Fruit fly (Drosophila melanogaster): Measurements from ENCODE around the gene RasGAP1.
A peak's percentile ranks its signal among the peaks of the same experiment; 100 is the strongest.

RasGAP1 gene

DNA sequence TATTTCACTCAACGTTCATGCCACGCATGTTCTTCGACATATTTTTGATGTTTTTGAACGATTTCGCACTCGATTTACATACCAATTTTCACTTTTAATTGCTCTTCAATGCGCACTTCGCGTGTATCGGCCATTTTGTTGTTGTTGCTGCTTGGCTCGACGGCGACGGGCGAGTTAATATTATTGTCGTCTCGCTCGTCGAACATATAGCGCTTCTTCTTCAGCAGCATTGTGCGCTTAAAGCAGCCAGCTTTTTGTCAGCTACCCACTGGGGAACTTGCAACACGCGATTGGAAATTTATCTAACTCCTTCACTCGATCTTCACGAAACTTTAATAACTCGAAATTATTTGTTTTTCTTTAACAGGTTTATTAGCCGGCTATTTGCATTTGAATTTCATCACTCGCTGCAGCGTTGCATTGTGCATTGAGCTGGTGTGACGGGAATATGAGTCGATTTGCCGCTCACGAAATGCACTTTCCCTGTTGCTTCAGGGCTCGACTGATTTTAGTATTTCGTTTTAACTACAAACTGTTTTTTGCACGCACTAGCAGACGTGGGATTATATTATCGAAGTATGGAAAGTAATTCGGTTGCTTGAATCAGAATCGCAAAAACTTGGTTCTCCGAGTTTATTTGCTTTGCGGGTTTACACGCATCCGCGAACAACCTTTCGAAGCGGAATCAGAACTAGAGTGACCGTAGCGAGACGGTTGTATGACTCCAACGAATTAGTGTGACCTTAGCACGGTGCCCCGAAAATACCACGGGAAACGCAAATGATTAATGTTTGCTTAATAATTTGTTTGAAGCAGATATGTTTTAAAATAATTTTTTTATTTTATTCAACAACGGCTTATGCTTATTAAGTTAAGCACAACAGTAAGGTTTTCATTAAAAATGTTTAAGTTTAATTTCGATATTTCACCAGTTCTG lies at the start of gene RasGAP1:
RasGAP1 (minus strand) TSS at position 703 of the 937 bp plus-strand sequence.
- no peak for TF ChIP-seq noc (tag; optimal IDR thresholded peaks at IDR 0.05)

DNA sequence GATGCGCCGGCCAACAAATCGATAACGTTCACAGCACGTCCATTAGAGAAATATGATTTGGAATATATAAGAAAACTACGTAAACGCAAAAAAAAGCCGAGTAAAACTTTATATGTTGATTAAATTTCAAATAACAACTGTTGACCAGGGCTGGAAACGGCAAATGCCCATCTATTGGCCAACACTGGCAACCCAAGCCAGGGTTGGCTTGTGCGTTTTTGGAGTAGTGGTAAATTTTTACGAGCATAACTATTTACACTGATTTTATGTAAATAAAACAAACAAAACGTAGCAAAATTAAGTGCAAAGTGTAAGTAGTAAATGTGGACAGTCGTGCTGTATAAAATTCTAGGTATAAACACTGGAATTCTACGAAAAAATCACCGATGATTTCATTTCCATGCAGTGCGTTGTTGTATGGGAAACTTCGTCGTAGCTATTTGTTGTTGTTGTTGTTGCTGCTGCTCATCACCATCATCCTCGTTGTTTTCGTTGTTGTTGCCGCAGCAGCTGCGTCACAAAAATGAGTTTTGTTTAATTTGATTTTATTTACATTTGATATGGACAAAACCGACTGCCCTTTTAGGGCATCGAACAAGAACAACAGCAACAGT lies 44.1 kb upstream of the RasGAP1 start, which contains the start of gene nudE:
nudE (plus strand) TSS at position 196 of the 614 bp plus-strand sequence.
- TF ChIP-seq noc (tag; optimal IDR thresholded peaks at IDR 0.05) = peak; percentile 11

DNA sequence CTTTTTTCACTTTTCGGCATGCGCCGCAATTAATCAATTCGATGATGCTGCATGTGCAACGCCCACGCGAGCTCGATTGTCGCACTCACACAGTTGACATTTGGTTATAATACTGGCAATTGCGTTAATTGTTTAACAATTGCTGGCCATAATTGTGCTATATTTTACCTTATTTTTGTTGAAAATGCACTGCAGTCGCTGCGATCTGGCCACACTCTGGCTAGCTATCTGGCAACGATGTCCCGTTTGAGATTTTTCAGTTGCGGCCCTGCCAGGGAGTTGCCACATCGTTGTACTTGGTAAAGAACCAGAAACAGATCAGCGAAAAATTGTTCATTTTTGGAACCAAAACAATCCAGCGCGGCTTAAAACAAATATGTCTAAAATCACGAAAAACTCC lies 43.3 kb upstream of the RasGAP1 start, which contains the start of the genes CG6707 and CG46387:
CG6707 (minus strand) TSS at position 221 of the 400 bp plus-strand sequence.
CG46387 (plus strand) TSS at position 272 of the 400 bp plus-strand sequence.
- no peak for TF ChIP-seq noc (tag; optimal IDR thresholded peaks at IDR 0.05)

DNA sequence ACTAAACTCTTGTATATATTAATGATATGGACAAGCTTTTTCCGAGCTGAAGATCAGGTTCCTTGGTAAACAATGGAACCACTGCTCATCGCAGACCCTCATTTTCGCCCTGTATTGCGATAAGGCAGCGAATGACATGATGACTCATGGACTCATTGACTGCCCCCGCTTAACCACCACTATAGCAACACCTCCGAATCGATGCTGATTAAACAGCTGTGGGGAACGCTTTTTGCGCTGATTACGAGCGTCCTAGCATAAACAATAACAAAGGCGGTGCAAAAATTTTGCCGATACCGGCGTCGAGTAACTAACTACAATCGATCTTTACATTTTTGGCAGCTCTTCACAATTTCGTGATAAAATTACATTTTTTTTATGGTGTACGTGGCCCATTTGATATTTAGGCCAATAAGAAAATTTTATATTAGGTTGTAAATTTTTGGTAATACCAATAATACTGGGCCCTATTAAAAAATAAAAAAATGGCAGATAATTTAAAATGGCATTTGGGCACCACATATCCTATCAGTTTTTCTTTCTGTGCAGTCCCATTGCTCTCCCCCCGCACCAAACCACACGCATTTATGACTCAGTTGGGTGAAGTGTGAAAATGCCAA lies 42.2 kb upstream of the RasGAP1 start:
- peak; percentile 58 for TF ChIP-seq noc (tag; optimal IDR thresholded peaks at IDR 0.05)

DNA sequence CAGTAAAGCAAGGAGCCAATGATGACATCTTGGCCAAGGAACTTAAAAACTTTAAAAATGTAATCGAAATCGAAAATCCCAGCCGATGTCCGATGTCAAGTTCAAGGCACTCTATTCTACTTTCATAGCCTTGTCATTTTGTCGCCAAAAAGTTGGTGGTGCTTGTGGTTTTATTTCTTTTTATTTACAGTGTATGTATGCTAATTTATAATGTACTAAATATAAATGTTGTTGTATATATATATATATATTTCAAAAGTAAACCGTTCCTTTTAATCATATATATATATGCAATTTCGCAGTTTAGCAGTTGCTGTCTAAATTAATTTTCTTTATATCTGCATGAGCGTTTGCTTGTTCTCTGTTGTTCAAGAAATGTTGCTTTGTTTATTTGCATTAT lies 39.6 kb upstream of the RasGAP1 start, which contains the start of the genes CG6709 and Hez:
CG6709 (minus strand) TSS at position 101 of the 400 bp plus-strand sequence.
Hez (minus strand) TSS at position 101 of the 400 bp plus-strand sequence.
- no peak for TF ChIP-seq noc (tag; optimal IDR thresholded peaks at IDR 0.05)

DNA sequence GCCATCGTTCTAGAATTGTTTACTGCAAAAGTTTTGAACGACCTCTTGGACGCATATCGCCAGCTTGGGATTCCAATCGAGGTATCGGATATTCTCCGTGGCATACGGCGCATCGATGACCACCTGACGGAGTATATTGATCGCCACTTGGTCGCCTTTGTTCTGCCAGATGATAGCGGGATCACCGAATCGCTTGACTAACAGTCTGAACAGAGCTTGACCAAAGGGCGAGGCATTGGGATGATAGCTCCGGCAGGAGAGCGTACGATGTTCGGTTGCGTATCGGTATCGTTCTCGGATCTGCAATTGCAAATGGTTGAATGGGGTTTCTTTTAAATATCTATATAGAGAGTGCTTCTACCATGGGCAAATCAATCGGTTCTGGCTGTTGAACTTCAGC lies 38.9 kb upstream of the RasGAP1 start:
- no peak for TF ChIP-seq noc (tag; optimal IDR thresholded peaks at IDR 0.05)

DNA sequence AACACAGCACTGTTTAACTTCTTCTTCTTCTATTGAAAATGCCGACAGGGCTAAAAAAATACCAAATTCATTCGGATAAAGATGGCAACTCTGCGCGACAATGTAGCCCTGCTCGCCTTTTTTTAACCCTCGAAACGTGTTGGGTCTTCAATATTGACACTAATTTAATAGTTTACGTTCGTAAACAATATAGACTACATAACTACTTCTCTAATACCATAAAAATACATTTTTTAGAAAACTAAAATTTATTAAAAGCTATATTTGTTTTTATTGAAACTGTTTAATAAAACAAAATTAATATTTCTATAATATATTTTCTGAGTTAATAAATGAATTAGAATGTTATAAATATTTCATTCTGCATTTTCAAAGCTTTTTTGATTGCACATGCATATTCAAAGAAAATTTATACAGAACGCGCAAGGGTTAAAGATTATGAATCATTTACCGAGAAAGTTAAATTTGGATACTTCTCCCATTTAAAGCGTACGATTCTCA lies 33.6 kb upstream of the RasGAP1 start, which contains the start of the genes Taf2 and CalpB:
Taf2 (minus strand) TSS at position 54 of the 501 bp plus-strand sequence.
CalpB (plus strand) TSS at position 133 of the 501 bp plus-strand sequence.
- TF ChIP-seq noc (tag; optimal IDR thresholded peaks at IDR 0.05) = peak; percentile 79

DNA sequence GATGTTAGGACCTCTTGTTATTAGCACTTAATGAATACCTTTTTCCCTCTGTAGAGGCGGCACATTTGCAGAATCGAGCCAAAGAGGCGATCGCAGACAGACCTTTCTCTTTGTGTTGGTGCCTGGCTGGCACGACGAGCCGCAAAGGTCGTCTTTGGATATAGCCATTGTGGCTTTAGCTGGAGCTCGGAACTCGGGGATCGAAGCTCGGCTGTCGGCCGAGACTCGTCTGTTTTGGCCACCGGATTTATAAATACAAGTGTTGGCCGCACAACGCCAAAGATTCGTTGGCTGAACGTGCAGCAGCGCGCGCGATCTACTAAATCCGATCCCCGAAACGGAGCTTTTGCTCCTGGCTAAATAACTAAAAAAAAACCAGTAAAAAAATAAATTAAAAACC lies 23.6 kb upstream of the RasGAP1 start, which contains the start of gene CG34382:
CG34382 (plus strand) TSS at position 301 of the 400 bp plus-strand sequence.
- no peak for TF ChIP-seq noc (tag; optimal IDR thresholded peaks at IDR 0.05)

DNA sequence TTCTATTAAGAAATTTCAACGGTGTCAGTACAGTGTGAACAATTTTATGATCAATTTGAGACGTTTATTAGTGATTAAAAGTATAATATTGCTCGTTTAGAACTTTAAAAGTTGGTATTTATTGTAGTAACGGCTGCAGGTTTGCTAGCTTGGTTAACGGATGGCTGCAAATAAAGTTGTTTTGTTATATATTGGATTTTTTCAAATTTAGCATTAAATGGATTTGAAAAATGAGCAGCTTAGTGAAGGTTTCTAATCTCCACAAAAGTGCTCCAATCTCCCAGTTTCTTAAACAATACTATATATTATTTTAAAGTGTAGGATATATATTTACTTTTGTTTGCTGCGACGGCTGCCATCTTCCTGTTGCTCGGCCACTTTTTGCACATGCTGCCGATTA lies 16.9 kb upstream of the RasGAP1 start:
- no peak for TF ChIP-seq noc (tag; optimal IDR thresholded peaks at IDR 0.05)

DNA sequence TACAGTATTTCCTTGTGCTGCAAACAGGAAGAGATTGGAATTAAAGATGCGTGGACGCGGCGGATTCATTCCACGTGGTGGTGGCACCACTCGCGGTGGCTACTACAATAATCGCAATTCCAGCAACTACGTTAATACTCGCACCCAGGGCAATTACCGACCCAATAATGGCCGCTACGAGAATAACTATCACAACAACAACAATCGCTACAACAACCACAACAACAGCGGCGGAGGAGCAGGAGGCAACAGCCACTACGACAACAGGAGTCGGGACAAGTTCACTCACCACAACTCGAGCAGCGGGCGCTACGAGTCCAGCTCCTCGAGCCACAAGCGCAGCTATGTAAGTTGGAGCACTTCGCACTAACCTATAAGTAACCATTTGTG lies 10.0 kb upstream of the RasGAP1 start:
- no peak for TF ChIP-seq noc (tag; optimal IDR thresholded peaks at IDR 0.05)

DNA sequence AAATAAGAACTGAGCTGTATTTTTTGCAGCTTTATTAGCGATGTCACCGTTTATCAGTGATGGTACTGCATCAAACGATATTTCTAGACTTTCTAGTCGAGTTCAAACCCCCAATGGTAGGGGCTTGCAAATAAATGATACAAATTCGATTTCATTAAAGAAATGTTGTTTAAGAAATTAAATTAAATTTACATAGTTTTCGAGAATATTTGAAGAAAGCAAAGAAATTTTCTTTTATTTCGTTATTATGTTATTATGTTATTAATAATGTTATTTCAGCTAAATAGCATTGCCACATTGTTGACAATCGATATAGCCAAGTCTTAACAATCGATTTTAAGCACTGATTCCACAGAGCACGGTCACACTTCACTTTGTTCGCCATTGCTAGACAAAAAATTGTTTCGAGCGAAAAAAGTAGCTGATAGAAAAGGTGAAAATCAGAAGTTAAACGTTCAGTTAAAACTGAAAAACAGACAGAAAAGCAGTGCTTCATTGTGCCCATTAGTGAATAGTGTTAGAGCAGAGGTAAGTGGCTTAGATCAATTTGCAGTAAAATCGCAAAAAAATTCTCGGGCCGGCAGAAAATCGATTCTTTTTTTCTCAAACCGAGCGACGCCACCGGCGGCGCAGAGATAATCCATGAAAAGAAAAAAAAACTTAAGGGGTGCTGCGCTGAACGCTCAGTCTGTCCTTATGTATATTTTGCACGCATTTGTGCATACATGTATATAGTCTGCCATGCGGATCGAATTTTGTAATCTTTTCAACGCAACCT lies 9.4 kb upstream of the RasGAP1 start, which contains the start of the genes iPLA2-VIA and Ciz1:
iPLA2-VIA (minus strand) TSS at position 75 of the 778 bp plus-strand sequence.
Ciz1 (plus strand) TSS at position 365 of the 778 bp plus-strand sequence.
- no peak for TF ChIP-seq noc (tag; optimal IDR thresholded peaks at IDR 0.05)

DNA sequence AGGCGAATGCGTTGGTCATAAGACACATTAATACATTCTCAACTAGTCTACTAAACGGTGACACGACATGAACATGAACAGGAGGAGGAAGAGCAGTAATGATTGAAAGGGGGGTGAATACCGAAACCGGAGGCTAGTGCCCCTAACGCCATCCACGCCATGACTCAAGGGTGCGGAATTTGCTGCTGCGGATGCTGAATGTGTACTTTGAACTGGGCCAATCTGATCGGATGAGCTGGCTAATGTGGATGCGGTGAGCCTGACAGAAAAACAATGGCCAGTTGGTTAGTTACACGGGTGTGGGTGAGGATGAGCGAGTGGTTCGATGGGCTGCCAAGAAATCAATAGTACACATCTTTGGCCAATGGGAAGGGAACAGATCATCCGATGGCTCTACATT lies 8.6 kb upstream of the RasGAP1 start:
- no peak for TF ChIP-seq noc (tag; optimal IDR thresholded peaks at IDR 0.05)

DNA sequence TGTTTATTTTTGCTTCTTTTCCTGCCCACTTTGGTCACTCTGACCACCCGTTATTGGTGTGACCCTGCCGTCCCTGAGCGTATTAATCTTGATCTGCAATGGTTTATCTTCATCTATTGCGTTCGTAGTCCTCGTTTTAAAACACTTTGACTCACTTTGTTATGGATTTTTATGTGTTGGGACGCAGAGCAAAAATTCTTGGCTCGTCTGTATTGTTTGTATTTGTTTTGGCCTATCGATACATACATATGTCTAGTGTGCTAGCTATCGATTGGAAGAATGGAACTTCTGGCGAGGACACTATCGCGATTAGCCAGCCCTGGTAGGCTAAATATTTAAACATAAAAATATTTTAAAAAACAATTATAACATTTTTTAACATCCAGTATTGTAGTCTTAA lies 4.5 kb upstream of the RasGAP1 start, which contains the start of gene CG10809:
CG10809 (minus strand) TSS at position 266 of the 400 bp plus-strand sequence.
- no peak for TF ChIP-seq noc (tag; optimal IDR thresholded peaks at IDR 0.05)

DNA sequence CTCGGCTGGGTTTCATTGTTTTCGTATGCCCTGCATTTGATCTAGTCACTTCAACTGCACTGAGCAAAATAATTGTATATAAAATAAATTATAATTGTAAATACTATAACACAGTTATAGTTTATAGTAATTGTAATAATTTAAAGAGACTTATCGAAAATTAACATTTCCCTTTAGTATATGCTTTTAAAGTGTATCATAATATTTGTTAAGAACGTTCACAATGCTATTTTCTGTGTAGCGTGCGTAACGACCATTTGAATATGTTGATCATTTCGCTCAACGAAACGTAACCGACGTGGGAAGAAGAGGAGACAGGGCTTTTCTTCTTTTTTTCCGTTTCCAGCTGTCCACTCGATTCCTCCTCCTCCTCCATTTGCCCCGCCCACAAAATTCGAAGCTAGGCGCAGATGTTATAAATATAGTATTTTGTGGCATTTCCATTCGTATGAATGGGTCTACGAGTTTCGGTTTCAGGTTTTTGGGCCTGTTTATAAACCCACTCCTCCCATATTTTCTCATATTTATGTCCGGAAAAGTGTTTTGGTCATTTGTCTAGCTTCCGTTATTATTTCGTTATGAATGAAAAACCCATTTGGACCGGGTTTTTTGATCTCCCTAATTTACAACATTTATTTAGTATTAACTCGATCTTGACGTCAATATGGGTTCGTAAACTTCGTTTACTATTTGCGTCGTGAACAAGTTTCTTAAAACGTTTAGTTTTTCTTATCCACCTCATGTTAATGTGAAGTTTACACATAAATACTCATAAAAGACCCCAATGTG lies 1.5 kb upstream of the RasGAP1 start:
- TF ChIP-seq noc (tag; optimal IDR thresholded peaks at IDR 0.05) = no peak
